Worm (Caenorhabditis elegans): Measurements from ENCODE around the gene dro-1.

dro-1 gene

ce11 chrIII:13328911-13329310, 13.6 kb upstream of the dro-1 start:
- no peak for TF ChIP-seq sdz-12 (GFP tag; optimal IDR thresholded peaks at IDR 0.05)
- TF ChIP-seq ztf-11 (tag; optimal IDR thresholded peaks at IDR 0.05): no peak
- TF ChIP-seq hlh-30 (tag; optimal IDR thresholded peaks at IDR 0.05; ENCODE audit: insufficient read depth): no peak
- no peak for TF ChIP-seq jun-1 (tag; optimal IDR thresholded peaks at IDR 0.05)
- TF ChIP-seq mep-1 (tag; optimal IDR thresholded peaks at IDR 0.05): no peak
- no peak for TF ChIP-seq set-16 (GFP tag; IDR thresholded peaks at IDR 0.05)
- TF ChIP-seq madf-9 (GFP tag; conservative IDR thresholded peaks at IDR 0.05): no peak
- no peak for TF ChIP-seq ctbp-1 (GFP tag; IDR thresholded peaks at IDR 0.05)

- TF ChIP-seq ZK546.5 (tag; optimal IDR thresholded peaks at IDR 0.05): no peak
- no peak for TF ChIP-seq Y48G9A.11 (GFP tag; IDR thresholded peaks at IDR 0.05)
- TF ChIP-seq F10B5.3 (tag; optimal IDR thresholded peaks at IDR 0.05): no peak
- no peak for TF ChIP-seq hmg-1.1 (GFP tag; IDR thresholded peaks at IDR 0.05)
- no peak for TF ChIP-seq F44E2.7 (GFP tag; IDR thresholded peaks at IDR 0.05)
- no peak for TF ChIP-seq dve-1 (tag; optimal IDR thresholded peaks at IDR 0.05; ENCODE audit: insufficient read depth)
- TF ChIP-seq php-3 (GFP tag; IDR thresholded peaks at IDR 0.05): no peak
- TF ChIP-seq madf-9 (GFP tag; conservative IDR thresholded peaks at IDR 0.05): no peak
- TF ChIP-seq hif-1 (tag; optimal IDR thresholded peaks at IDR 0.05): no peak
- no peak for TF ChIP-seq unc-62 (GFP tag; optimal IDR thresholded peaks at IDR 0.05 in 1 of 2)
- no peak for TF ChIP-seq unc-62 (tag; optimal IDR thresholded peaks at IDR 0.05)
- TF ChIP-seq tag-97 (GFP tag; IDR thresholded peaks at IDR 0.05): no peak
- TF ChIP-seq spr-1 (tag; optimal IDR thresholded peaks at IDR 0.05): no peak
- TF ChIP-seq lin-13 (GFP tag; optimal IDR thresholded peaks at IDR 0.05): no peak
- no peak for TF ChIP-seq nhr-11 (tag; optimal IDR thresholded peaks at IDR 0.05)
- no peak for TF ChIP-seq nhr-111 (GFP tag; optimal IDR thresholded peaks at IDR 0.05)
These were observed 8.7 kb upstream of the dro-1 start, which contains the start of gene sdz-20 for ce11 chrIII:13333754-13334153. TSS of gene sdz-20 (plus strand) at chrIII:13334054.

- TF ChIP-seq nhr-111 (GFP tag; optimal IDR thresholded peaks at IDR 0.05): no peak
- no peak for TF ChIP-seq fkh-10 (GFP tag; optimal IDR thresholded peaks at IDR 0.05)
- no peak for TF ChIP-seq Y5F2A.4 (GFP tag; optimal IDR thresholded peaks at IDR 0.05)
- TF ChIP-seq ces-1 (GFP tag; optimal IDR thresholded peaks at IDR 0.05): no peak
- TF ChIP-seq daf-8 (GFP tag; IDR thresholded peaks at IDR 0.05): no peak
- no peak for TF ChIP-seq F44E2.7 (GFP tag; IDR thresholded peaks at IDR 0.05)
- no peak for TF ChIP-seq tra-1 (GFP tag; IDR thresholded peaks at IDR 0.05)
- TF ChIP-seq sdz-12 (GFP tag; optimal IDR thresholded peaks at IDR 0.05): no peak
- TF ChIP-seq lim-7 (GFP tag; IDR thresholded peaks at IDR 0.05): no peak
- TF ChIP-seq hlh-30 (tag; optimal IDR thresholded peaks at IDR 0.05; ENCODE audit: insufficient read depth): no peak
- no peak for TF ChIP-seq F49E8.2 (tag; optimal IDR thresholded peaks at IDR 0.05; ENCODE audit: borderline replicate concordance)
- TF ChIP-seq nhr-41 (GFP tag; IDR thresholded peaks at IDR 0.05): no peak
- no peak for TF ChIP-seq nhr-48 (tag; optimal IDR thresholded peaks at IDR 0.05)
These were observed 2.8 kb upstream of the dro-1 start, which contains the start of gene F53A2.3 for ce11 chrIII:13339672-13340071. TSS of gene F53A2.3 (minus strand) at chrIII:13339772.

ce11 chrIII:13340504-13341274, 1.8 kb upstream of the dro-1 start:
- peak; percentile 52 for TF ChIP-seq aha-1 (tag)
- peak; percentile 72 for TF ChIP-seq dpl-1 (GFP tag; optimal IDR thresholded peaks at IDR 0.05)
- TF ChIP-seq cey-2 (tag; optimal IDR thresholded peaks at IDR 0.05; ENCODE audit: borderline replicate concordance, insufficient read depth): no peak
- peak in 1 of 2 experiments; percentile 55 for TF ChIP-seq lsy-2 (tag; optimal IDR thresholded peaks at IDR 0.05)

All from whole organism, L4 larva.